Worm (Caenorhabditis elegans) whole organism, early embryonic: ENCODE measurements around the gene scl-25.
"Not testable (repeated sequence)": the region's sequence is repeated elsewhere in the genome, so short reads cannot be mapped to it uniquely, and the experiment has no call there.

Experiments
- flt-1 ChIP-seq: fragments of 200-800 bp; sonication (Bioruptor generic); IDR thresholded peaks from 2 replicates; pipeline ENCODE4 v1.3.6; 2022; ENCODE audit warnings: missing genetic modification characterization, missing compliant biosample characterization
- hmbx-1 ChIP-seq: sonication (generic microtip); optimal IDR thresholded peaks from 2 replicates; lab custom pipeline; 2016; ENCODE audit warnings: mild to moderate bottlenecking, missing genetic modification characterization, missing compliant biosample characterization

- TF ChIP-seq flt-1; hmbx-1 (tag; lab: Kevin White, UChicago): not testable (repeated sequence)
Measured at ce11 chrV:17264855-17265254, 39.4 kb downstream of the scl-25 start, which contains the start of gene K10G4.3.
